Fruit fly (Drosophila melanogaster): ENCODE results near the gene eIF4E4.

- TF ChIP-seq pan (optimal IDR thresholded peaks at IDR 0.05): no peak
- no peak for TF ChIP-seq usp (GFP tag; optimal IDR thresholded peaks at IDR 0.05)
- TF ChIP-seq CG8478 (optimal IDR thresholded peaks at IDR 0.05): no peak
- TF ChIP-seq EcR (GFP tag; optimal IDR thresholded peaks at IDR 0.05): no peak
Observed at dm6 chr3L:6619060-6619459, 46.4 kb downstream of the eIF4E4 start.
